Worm (Caenorhabditis elegans) whole organism, L2 larva: ENCODE data around the gene act-3.

Experiments
- F13H6.1 ChIP-seq: sonication (generic microtip); optimal IDR thresholded peaks from 2 replicates; lab custom pipeline; 2016; ENCODE audit warnings: missing genetic modification characterization, missing compliant biosample characterization
- R02D3.7 ChIP-seq: fragments of 150-350 bp; optimal IDR thresholded peaks from 2 replicates; lab custom pipeline; 2014; ENCODE audit warnings: missing biosample characterization, missing genetic modification characterization
- Y55F3AM.14 ChIP-seq: fragments of 200-800 bp; sonication (Bioruptor generic); optimal IDR thresholded peaks from 2 replicates; lab custom pipeline; 2018; ENCODE audit warnings: mild to moderate bottlenecking, missing genetic modification characterization, missing compliant biosample characterization
- ama-1 ChIP-seq: fragments of 150-350 bp; optimal IDR thresholded peaks from 2 replicates; lab custom pipeline; 2018; ENCODE audit warnings: inconsistent platforms
- blmp-1 ChIP-seq: sonication (generic microtip); optimal IDR thresholded peaks from 2 replicates; lab custom pipeline; 2017; ENCODE audit warnings: missing genetic modification characterization, mild to moderate bottlenecking, missing compliant biosample characterization, antibody characterized with exemption, moderate library complexity; ENCODE audit not compliant: insufficient read depth
- ceh-16 ChIP-seq: fragments of 150-350 bp; optimal IDR thresholded peaks from 2 replicates; lab custom pipeline; 2014; ENCODE audit warnings: missing biosample characterization, missing genetic modification characterization
- elt-1 ChIP-seq: fragments of 150-350 bp; optimal IDR thresholded peaks from 2 replicates; lab custom pipeline; 2014; ENCODE audit warnings: missing biosample characterization, missing genetic modification characterization
- fos-1 ChIP-seq: fragments of 150-350 bp; optimal IDR thresholded peaks from 2 replicates; lab custom pipeline; 2014; ENCODE audit warnings: missing biosample characterization, missing genetic modification characterization
- gmeb-1 ChIP-seq: fragments of 150-350 bp; optimal IDR thresholded peaks from 2 replicates; lab custom pipeline; 2014; ENCODE audit warnings: missing biosample characterization, missing genetic modification characterization
- lin-11 ChIP-seq: fragments of 150-350 bp; sonication (generic microtip); optimal IDR thresholded peaks from 2 replicates; lab custom pipeline; 2014; ENCODE audit warnings: missing biosample characterization, missing genetic modification characterization, inconsistent platforms, mixed read lengths
- mab-5 ChIP-seq: fragments of 150-350 bp; optimal IDR thresholded peaks from 2 replicates; lab custom pipeline; 2014; ENCODE audit warnings: missing biosample characterization, missing genetic modification characterization
- mdl-1 ChIP-seq, 2 experiments: fragments of 150-350 bp in 1 of 2; sonication (generic microtip) in 1 of 2; optimal IDR thresholded peaks; 2 replicates each; lab custom pipeline; 2017; ENCODE audit warnings: missing biosample characterization in 2 of 2, missing genetic modification characterization in 2 of 2
- nhr-10 ChIP-seq: sonication (generic microtip); optimal IDR thresholded peaks from 2 replicates; lab custom pipeline; 2017; ENCODE audit warnings: missing biosample characterization, missing genetic modification characterization
- nhr-11 ChIP-seq: fragments of 150-350 bp; optimal IDR thresholded peaks from 2 replicates; lab custom pipeline; 2014; ENCODE audit warnings: missing biosample characterization, missing genetic modification characterization
- nhr-12 ChIP-seq: fragments of 150-350 bp; optimal IDR thresholded peaks from 2 replicates; lab custom pipeline; 2014; ENCODE audit warnings: missing biosample characterization, missing genetic modification characterization
- nhr-23 ChIP-seq: fragments of 150-350 bp; optimal IDR thresholded peaks from 2 replicates; lab custom pipeline; 2014; ENCODE audit warnings: missing biosample characterization, missing genetic modification reagents, missing genetic modification characterization
- nhr-25 ChIP-seq: fragments of 150-350 bp; sonication (generic microtip); optimal IDR thresholded peaks from 3 replicates; lab custom pipeline; 2014; ENCODE audit warnings: missing biosample characterization, missing genetic modification characterization
- nhr-6 ChIP-seq: fragments of 150-350 bp; optimal IDR thresholded peaks from 2 replicates; lab custom pipeline; 2014; ENCODE audit warnings: missing biosample characterization, missing genetic modification characterization
- skn-1 ChIP-seq: sonication (generic microtip); optimal IDR thresholded peaks from 2 replicates; lab custom pipeline; 2017; ENCODE audit warnings: missing biosample characterization, missing genetic modification characterization
- sma-3 ChIP-seq: sonication (generic microtip); optimal IDR thresholded peaks from 2 replicates; lab custom pipeline; 2016; ENCODE audit warnings: missing genetic modification reagents, missing genetic modification characterization, missing compliant biosample characterization
- snpc-4 ChIP-seq: fragments of 150-350 bp; optimal IDR thresholded peaks from 2 replicates; lab custom pipeline; 2014; ENCODE audit warnings: missing biosample characterization, missing genetic modification characterization
- unc-39 ChIP-seq: fragments of 150-350 bp; optimal IDR thresholded peaks from 2 replicates; lab custom pipeline; 2014; ENCODE audit warnings: missing biosample characterization, missing genetic modification characterization
- unc-55 ChIP-seq: fragments of 150-350 bp; sonication (generic microtip); optimal IDR thresholded peaks from 3 replicates; lab custom pipeline; 2014; ENCODE audit warnings: missing biosample characterization, missing genetic modification reagents, missing genetic modification characterization
- unc-62 ChIP-seq: fragments of 150-350 bp; optimal IDR thresholded peaks from 2 replicates; lab custom pipeline; 2014; ENCODE audit warnings: missing biosample characterization, missing genetic modification reagents, missing genetic modification characterization
- ztf-1 ChIP-seq: fragments of 200-800 bp; sonication (Bioruptor generic); conservative IDR thresholded peaks from 2 replicates; pipeline ENCODE4 v1.3.6; 2022; ENCODE audit warnings: missing genetic modification characterization, missing compliant biosample characterization

Gene act-3

ce11 chrV:11027740-11028139 is 46.6 kb downstream of the act-3 start:
- TF ChIP-seq ceh-16 (no peak), R02D3.7 (tag; lab: Kevin White, UChicago) (no peak), fos-1 (tag; lab: Kevin White, UChicago) (no peak), nhr-12 (tag; lab: Kevin White, UChicago) (no peak), nhr-23 (tag; lab: Kevin White, UChicago) (no peak), nhr-25 (tag; lab: Kevin White, UChicago) (no peak), Y55F3AM.14 (GFP tag; lab: Kevin White, UChicago) (no peak), ama-1 (lab: Kevin White, UChicago) (no peak), elt-1 (tag; lab: Kevin White, UChicago) (no peak), nhr-11 (tag; lab: Kevin White, UChicago) (no peak)

ce11 chrV:11022817-11023216 is 51.5 kb downstream of the act-3 start, which contains the start of the genes C13G3.12 and hot-6:
C13G3.12 (minus strand) TSS chrV:11022917.
hot-6 (minus strand) TSS chrV:11022937.
- TF ChIP-seq lin-11 (no peak), skn-1 (no peak), snpc-4 (tag; lab: Kevin White, UChicago) (no peak), F13H6.1 (tag; lab: Kevin White, UChicago) (no peak), unc-55 (GFP tag; lab: Kevin White, UChicago) (no peak), sma-3 (GFP tag; lab: Kevin White, UChicago) (no peak), gmeb-1 (tag; lab: Kevin White, UChicago) (no peak), elt-1 (tag; lab: Kevin White, UChicago) (no peak), nhr-6 (tag; lab: Kevin White, UChicago) (no peak), ztf-1 (no peak), unc-62 (no peak), nhr-10 (tag; lab: Kevin White, UChicago) (no peak), mdl-1 (tag; optimal IDR thresholded peaks at IDR 0.05; lab: Kevin White, UChicago) (no peak), mab-5 (tag; lab: Kevin White, UChicago) (no peak), blmp-1 (tag; lab: Kevin White, UChicago) (no peak), unc-39 (tag; lab: Kevin White, UChicago) (no peak)
